Worm (Caenorhabditis elegans) whole organism, mixed stage, embryonic: ENCODE results near the gene M02D8.2.

ENCODE experiments used
- M03D4.4 ChIP-seq: sonication (generic microtip); optimal IDR thresholded peaks from 2 replicates; lab custom pipeline; 2017; ENCODE audit warnings: mild to moderate bottlenecking, missing genetic modification characterization, missing compliant biosample characterization
- bed-3 ChIP-seq: fragments of 200-800 bp; sonication (Bioruptor generic); optimal IDR thresholded peaks from 3 replicates; lab custom pipeline; 2018; ENCODE audit warnings: mild to moderate bottlenecking, missing genetic modification characterization, moderate library complexity, missing compliant biosample characterization
- ceh-39 ChIP-seq: fragments of 150-350 bp; optimal IDR thresholded peaks from 2 replicates; lab custom pipeline; 2014; ENCODE audit warnings: missing biosample characterization, missing genetic modification characterization
- ces-1 ChIP-seq: fragments of 150-350 bp; optimal IDR thresholded peaks from 2 replicates; lab custom pipeline; 2014; ENCODE audit warnings: missing biosample characterization, missing genetic modification reagents, missing genetic modification characterization
- cnd-1 ChIP-seq: fragments of 200-800 bp; sonication (Bioruptor generic); optimal IDR thresholded peaks from 2 replicates; lab custom pipeline; 2018; ENCODE audit warnings: mild to moderate bottlenecking, missing genetic modification characterization, missing compliant biosample characterization
- elt-1 ChIP-seq: sonication (generic microtip); optimal IDR thresholded peaks from 2 replicates; lab custom pipeline; 2017; ENCODE audit warnings: missing genetic modification characterization, mild to moderate bottlenecking, missing compliant biosample characterization, antibody characterized with exemption, moderate library complexity, borderline replicate concordance; ENCODE audit not compliant: insufficient read depth
- elt-3 ChIP-seq: fragments of 150-350 bp; optimal IDR thresholded peaks from 2 replicates; lab custom pipeline; 2014; ENCODE audit warnings: missing biosample characterization, missing genetic modification characterization
- flh-1 ChIP-seq: fragments of 200-800 bp; sonication (Bioruptor generic); optimal IDR thresholded peaks from 2 replicates; lab custom pipeline; 2018; ENCODE audit warnings: mild to moderate bottlenecking, missing genetic modification characterization, moderate library complexity, missing compliant biosample characterization
- hlh-1 ChIP-seq: fragments of 150-350 bp; optimal IDR thresholded peaks from 2 replicates; lab custom pipeline; 2014; ENCODE audit warnings: missing biosample characterization, missing genetic modification reagents, missing genetic modification characterization
- lin-13 ChIP-seq: fragments of 150-350 bp; optimal IDR thresholded peaks from 2 replicates; lab custom pipeline; 2014; ENCODE audit warnings: missing biosample characterization, missing genetic modification characterization
- mab-5 ChIP-seq: fragments of 150-350 bp; optimal IDR thresholded peaks from 2 replicates; lab custom pipeline; 2014; ENCODE audit warnings: missing biosample characterization, missing genetic modification characterization
- mep-1 ChIP-seq: fragments of 150-350 bp; optimal IDR thresholded peaks from 2 replicates; lab custom pipeline; 2017; ENCODE audit warnings: missing biosample characterization, missing genetic modification reagents, missing genetic modification characterization, inconsistent platforms
- mls-2 ChIP-seq: sonication (generic microtip); optimal IDR thresholded peaks from 2 replicates; lab custom pipeline; 2016; ENCODE audit warnings: mild to moderate bottlenecking, missing genetic modification characterization, moderate library complexity, missing compliant biosample characterization
- nhr-237 ChIP-seq: fragments of 150-350 bp; optimal IDR thresholded peaks from 2 replicates; lab custom pipeline; 2014; ENCODE audit warnings: missing biosample characterization, missing genetic modification characterization
- nhr-28 ChIP-seq: fragments of 150-350 bp; optimal IDR thresholded peaks from 2 replicates; lab custom pipeline; 2014; ENCODE audit warnings: missing biosample characterization, missing genetic modification characterization
- sem-2 ChIP-seq: fragments of 200-800 bp; sonication (Bioruptor generic); optimal IDR thresholded peaks from 2 replicates; lab custom pipeline; 2018; ENCODE audit warnings: mild to moderate bottlenecking, missing genetic modification characterization, missing compliant biosample characterization
- snpc-4 ChIP-seq: fragments of 150-350 bp; optimal IDR thresholded peaks from 2 replicates; lab custom pipeline; 2014; ENCODE audit warnings: missing biosample characterization, missing genetic modification characterization
- sptf-1 ChIP-seq: sonication (generic microtip); optimal IDR thresholded peaks from 2 replicates; lab custom pipeline; 2017; ENCODE audit warnings: mild to moderate bottlenecking, missing genetic modification characterization, moderate library complexity, missing compliant biosample characterization
- tbx-8 ChIP-seq: fragments of 200-800 bp; sonication (Bioruptor generic); optimal IDR thresholded peaks from 2 replicates; lab custom pipeline; 2018; ENCODE audit warnings: mild to moderate bottlenecking, missing genetic modification characterization, moderate library complexity, missing compliant biosample characterization
- unc-120 ChIP-seq: sonication (generic microtip); optimal IDR thresholded peaks from 2 replicates; lab custom pipeline; 2017; ENCODE audit warnings: missing genetic modification characterization, missing compliant biosample characterization; ENCODE audit not compliant: poor library complexity, severe bottlenecking
- unc-39 ChIP-seq: fragments of 150-350 bp; optimal IDR thresholded peaks from 2 replicates; lab custom pipeline; 2014; ENCODE audit warnings: missing biosample characterization, missing genetic modification characterization
- unc-62 ChIP-seq: fragments of 150-350 bp; optimal IDR thresholded peaks from 2 replicates; lab custom pipeline; 2014; ENCODE audit warnings: missing biosample characterization, missing genetic modification reagents, missing genetic modification characterization
- zip-8 ChIP-seq: fragments of 150-350 bp; optimal IDR thresholded peaks from 2 replicates; lab custom pipeline; 2014; ENCODE audit warnings: missing biosample characterization, missing genetic modification characterization

Gene M02D8.2

ce11 chrX:8750660-8751059 is 11.2 kb downstream of the M02D8.2 start, which contains the start of gene asns-2:
TSS of gene asns-2 (minus strand) at chrX:8750941.
- no peak for TF ChIP-seq M03D4.4 (tag; lab: Kevin White, UChicago)
- TF ChIP-seq unc-120 (tag; lab: Kevin White, UChicago) = no peak

DNA sequence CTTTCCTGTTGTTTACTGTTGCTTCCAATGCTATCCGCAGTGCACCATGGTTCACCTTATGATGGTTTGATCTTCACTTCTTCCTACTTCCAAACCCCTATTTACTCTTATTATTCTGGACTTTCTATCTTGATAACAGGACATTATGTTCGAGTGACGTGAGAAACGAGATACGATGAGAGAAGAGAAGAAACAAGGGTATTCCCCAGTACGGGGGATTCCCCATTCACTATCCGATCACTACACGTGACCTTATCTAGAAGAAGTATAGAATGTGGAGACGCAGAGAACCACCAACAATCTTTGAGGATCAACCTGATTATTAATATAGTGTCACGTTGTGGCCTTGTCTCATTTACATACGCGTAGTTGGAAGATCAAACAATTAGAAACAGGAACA is 13.1 kb downstream of the M02D8.2 start:
- TF ChIP-seq mep-1 (tag; lab: Kevin White, UChicago) = no peak
- TF ChIP-seq elt-3 = peak; percentile 44
- TF ChIP-seq zip-8 (tag; lab: Kevin White, UChicago) = no peak
- TF ChIP-seq unc-62 (GFP tag; lab: Kevin White, UChicago) = peak; percentile 47
- TF ChIP-seq elt-1 (tag; lab: Kevin White, UChicago) = peak; percentile 78

DNA sequence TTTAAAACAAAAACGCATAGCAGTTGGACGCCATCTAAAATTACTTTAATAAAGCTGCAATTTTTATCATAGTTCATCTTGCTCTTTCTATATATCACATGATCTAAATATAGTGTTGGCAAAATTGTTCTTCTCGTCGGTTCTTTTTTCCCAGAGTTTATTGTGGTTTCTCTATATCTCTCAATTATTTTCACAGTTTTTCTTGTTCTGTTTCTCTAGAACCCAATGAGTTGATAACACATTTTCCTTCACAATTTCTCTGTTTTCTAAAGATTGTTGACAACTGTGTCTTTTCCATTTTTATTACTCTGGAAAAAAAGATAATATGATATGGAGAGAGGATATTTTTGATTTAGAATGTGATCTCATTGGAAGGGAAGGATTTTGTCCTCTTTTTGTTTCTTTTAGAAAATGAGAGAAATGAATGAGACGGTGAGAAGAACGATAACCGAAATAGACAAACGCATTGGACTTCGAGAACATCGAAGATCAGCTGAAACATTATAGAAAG is 14.9 kb downstream of the M02D8.2 start:
- TF ChIP-seq mls-2 (tag; lab: Kevin White, UChicago) = no peak

- TF ChIP-seq tbx-8 (GFP tag; lab: Kevin White, UChicago) (no peak), unc-39 (tag; lab: Kevin White, UChicago) (no peak), zip-8 (tag; lab: Kevin White, UChicago) (no peak), ceh-39 (tag; lab: Kevin White, UChicago) (no peak), unc-120 (tag; lab: Kevin White, UChicago) (no peak), unc-62 (GFP tag; lab: Kevin White, UChicago) (no peak), mep-1 (tag; lab: Kevin White, UChicago) (no peak), sem-2 (GFP tag; lab: Kevin White, UChicago) (no peak)
Measured at ce11 chrX:8755987-8756386, 16.5 kb downstream of the M02D8.2 start.

ce11 chrX:8761060-8761459 is 21.6 kb downstream of the M02D8.2 start:
- peak; percentile 13 for TF ChIP-seq unc-62 (GFP tag; lab: Kevin White, UChicago)
- no peak for TF ChIP-seq sptf-1 (tag; lab: Kevin White, UChicago)

ce11 chrX:8761497-8761896 is 22.0 kb downstream of the M02D8.2 start, which contains the start of gene M02D8.5:
TSS of gene M02D8.5 (minus strand) at chrX:8761597.
- TF ChIP-seq lin-13 (tag; lab: Kevin White, UChicago) (no peak), cnd-1 (tag; lab: Kevin White, UChicago) (no peak), unc-62 (GFP tag; lab: Kevin White, UChicago) (no peak), nhr-28 (tag; lab: Kevin White, UChicago) (no peak), bed-3 (no peak)

- peak; percentile 27 for TF ChIP-seq hlh-1
- peak; percentile 28 for TF ChIP-seq unc-120 (tag; lab: Kevin White, UChicago)
- TF ChIP-seq sem-2 (GFP tag; lab: Kevin White, UChicago) = no peak
Measured at ce11 chrX:8762927-8763326, 23.5 kb downstream of the M02D8.2 start.

DNA sequence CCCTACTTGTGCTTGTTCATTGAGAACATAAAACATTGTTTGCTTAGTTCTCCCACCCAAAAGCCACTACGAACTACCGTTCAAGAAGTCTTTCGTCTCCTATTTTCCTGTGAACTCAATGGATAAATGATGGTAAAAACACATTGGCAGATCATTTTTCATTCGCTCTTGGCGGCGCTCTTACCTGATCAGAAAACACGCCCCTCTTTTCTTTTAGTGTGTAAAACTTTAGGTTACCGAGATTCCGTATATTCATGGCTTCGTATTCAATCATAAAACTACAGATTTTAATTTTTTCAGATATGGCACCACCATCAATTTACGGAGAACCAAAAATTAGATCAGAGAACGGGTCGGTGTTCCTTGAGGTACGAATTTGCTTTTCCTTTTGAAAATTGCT is 24.1 kb downstream of the M02D8.2 start, which contains the start of gene zig-12:
Gene zig-12, plus strand, starts transcription at position 301 of the 400 bp plus-strand sequence.
- TF ChIP-seq flh-1 (GFP tag; lab: Kevin White, UChicago) (no peak), mep-1 (tag; lab: Kevin White, UChicago) (no peak), snpc-4 (tag; lab: Kevin White, UChicago) (no peak), ces-1 (GFP tag; lab: Kevin White, UChicago) (no peak), sptf-1 (tag; lab: Kevin White, UChicago) (no peak), mab-5 (tag; lab: Kevin White, UChicago) (no peak), nhr-237 (no peak), unc-120 (tag; lab: Kevin White, UChicago) (no peak), hlh-1 (no peak)
